Worm (Caenorhabditis elegans): ENCODE results near the gene fbxb-33.

Gene fbxb-33

ce11 chrII:3622014-3622413 lies 25.2 kb upstream of the fbxb-33 start, which contains the start of gene M151.7:
Gene M151.7, plus strand, starts transcription at chrII:3622314.
- TF ChIP-seq tbx-2 (tag; optimal IDR thresholded peaks at IDR 0.05) (no peak), nhr-28 (tag; optimal IDR thresholded peaks at IDR 0.05) (no peak), nhr-25 (tag; optimal IDR thresholded peaks at IDR 0.05) (no peak), daf-12 (tag; optimal IDR thresholded peaks at IDR 0.05) (no peak)

ce11 chrII:3626872-3627271 lies 20.3 kb upstream of the fbxb-33 start, which contains the start of gene M151.3:
Gene M151.3, plus strand, starts transcription at chrII:3627172.
- TF ChIP-seq zag-1 (tag; optimal IDR thresholded peaks at IDR 0.05) (no peak), ceh-82 (tag; optimal IDR thresholded peaks at IDR 0.05) (no peak), nhr-11 (tag; optimal IDR thresholded peaks at IDR 0.05) (no peak), pqm-1 (tag; optimal IDR thresholded peaks at IDR 0.05) (no peak), nhr-43 (tag; optimal IDR thresholded peaks at IDR 0.05; ENCODE audit: poor library complexity, severe bottlenecking) (no peak), nhr-67 (tag; optimal IDR thresholded peaks at IDR 0.05) (no peak), nfya-1 (tag; optimal IDR thresholded peaks at IDR 0.05; ENCODE audit: insufficient read depth) (no peak), hmg-11 (tag; optimal IDR thresholded peaks at IDR 0.05) (no peak), nhr-25 (tag; optimal IDR thresholded peaks at IDR 0.05) (no peak)

ce11 chrII:3630810-3631209 lies 16.4 kb upstream of the fbxb-33 start, which contains the start of gene M151.2:
Gene M151.2, plus strand, starts transcription at chrII:3631110.
- TF ChIP-seq ama-1 (optimal IDR thresholded peaks at IDR 0.05): no peak
- TF ChIP-seq skn-1 (tag; optimal IDR thresholded peaks at IDR 0.05): no peak
- no peak for TF ChIP-seq aly-2 (tag; optimal IDR thresholded peaks at IDR 0.05)
- TF ChIP-seq nhr-76 (tag; optimal IDR thresholded peaks at IDR 0.05): no peak
- no peak for TF ChIP-seq jun-1 (tag; optimal IDR thresholded peaks at IDR 0.05)
- TF ChIP-seq nhr-25 (tag; optimal IDR thresholded peaks at IDR 0.05): no peak
- no peak for TF ChIP-seq egl-27 (tag; optimal IDR thresholded peaks at IDR 0.05)
- TF ChIP-seq zag-1 (tag; optimal IDR thresholded peaks at IDR 0.05): no peak
- no peak for TF ChIP-seq lin-15B (tag; optimal IDR thresholded peaks at IDR 0.05)
- no peak for TF ChIP-seq nhr-77 (tag; optimal IDR thresholded peaks at IDR 0.05)
- no peak for TF ChIP-seq daf-12 (tag; optimal IDR thresholded peaks at IDR 0.05)
- TF ChIP-seq unc-62 (GFP tag; optimal IDR thresholded peaks at IDR 0.05): no peak

ce11 chrII:3634765-3635164 lies 12.4 kb upstream of the fbxb-33 start:
- TF ChIP-seq ceh-28 (tag; optimal IDR thresholded peaks at IDR 0.05): no peak

ce11 chrII:3639238-3639637 lies 8.0 kb upstream of the fbxb-33 start, which contains the start of gene fbxb-31:
Gene fbxb-31, minus strand, starts transcription at chrII:3639338.
- TF ChIP-seq tbx-2 (tag; optimal IDR thresholded peaks at IDR 0.05) (no peak), lsy-12 (tag; optimal IDR thresholded peaks at IDR 0.05) (no peak)

ce11 chrII:3640197-3640596 lies 7.0 kb upstream of the fbxb-33 start, which contains the start of gene M151.10:
Gene M151.10, minus strand, starts transcription at chrII:3640297.
- no peak for TF ChIP-seq sea-2 (GFP tag; optimal IDR thresholded peaks at IDR 0.05)
- TF ChIP-seq elt-2 (tag; optimal IDR thresholded peaks at IDR 0.05): no peak

ce11 chrII:3641197-3641596 lies 6.0 kb upstream of the fbxb-33 start, which contains the start of gene M151.1:
Gene M151.1, plus strand, starts transcription at chrII:3641497.
- no peak for TF ChIP-seq R02D3.7 (tag; optimal IDR thresholded peaks at IDR 0.05)
- no peak for TF ChIP-seq sea-2 (GFP tag; optimal IDR thresholded peaks at IDR 0.05)
- no peak for TF ChIP-seq eor-1 (tag; optimal IDR thresholded peaks at IDR 0.05)
- no peak for TF ChIP-seq fkh-10 (GFP tag; optimal IDR thresholded peaks at IDR 0.05)
- TF ChIP-seq nhr-67 (tag; optimal IDR thresholded peaks at IDR 0.05): no peak
- no peak for TF ChIP-seq ztf-11 (tag; optimal IDR thresholded peaks at IDR 0.05)
- TF ChIP-seq mdl-1 (tag; optimal IDR thresholded peaks at IDR 0.05): no peak
- no peak for TF ChIP-seq snpc-4 (tag; optimal IDR thresholded peaks at IDR 0.05)
- no peak for TF ChIP-seq unc-62 (GFP tag; optimal IDR thresholded peaks at IDR 0.05)
- TF ChIP-seq egl-5 (tag; optimal IDR thresholded peaks at IDR 0.05): no peak
- TF ChIP-seq elt-2 (tag; optimal IDR thresholded peaks at IDR 0.05): no peak
- no peak for TF ChIP-seq jun-1 (tag; optimal IDR thresholded peaks at IDR 0.05)
- TF ChIP-seq zag-1 (tag; optimal IDR thresholded peaks at IDR 0.05): no peak
- TF ChIP-seq lin-39 (tag; optimal IDR thresholded peaks at IDR 0.05): no peak
- TF ChIP-seq pha-4 (tag; optimal IDR thresholded peaks at IDR 0.05): no peak
- no peak for TF ChIP-seq nhr-25 (tag; optimal IDR thresholded peaks at IDR 0.05)
- no peak for TF ChIP-seq ceh-9 (tag; optimal IDR thresholded peaks at IDR 0.05)
- TF ChIP-seq hmg-11 (tag; optimal IDR thresholded peaks at IDR 0.05): no peak
- no peak for TF ChIP-seq ama-1 (optimal IDR thresholded peaks at IDR 0.05)

Data from whole organism, L3 larva.